Worm (Caenorhabditis elegans): Measurements from ENCODE around the gene Y70C5A.4.

ce11 chrV:16648317-16649018, 30.9 kb downstream of the Y70C5A.4 start, which contains the start of gene W06G6.20:
- TF ChIP-seq unc-130 (GFP tag; optimal IDR thresholded peaks at IDR 0.05) (no peak), skn-1 (tag; optimal IDR thresholded peaks at IDR 0.05) (no peak), nhr-10 (tag; optimal IDR thresholded peaks at IDR 0.05) (no peak), ceh-82 (tag; optimal IDR thresholded peaks at IDR 0.05) (no peak), egl-27 (tag; optimal IDR thresholded peaks at IDR 0.05) (no peak), mdl-1 (tag; optimal IDR thresholded peaks at IDR 0.05) (no peak), daf-8 (GFP tag; IDR thresholded peaks at IDR 0.05) (no peak)

All from whole organism, L4 larva.